Fruit fly (Drosophila melanogaster): Measurements from ENCODE around the gene CG32109.

Gene CG32109

DNA sequence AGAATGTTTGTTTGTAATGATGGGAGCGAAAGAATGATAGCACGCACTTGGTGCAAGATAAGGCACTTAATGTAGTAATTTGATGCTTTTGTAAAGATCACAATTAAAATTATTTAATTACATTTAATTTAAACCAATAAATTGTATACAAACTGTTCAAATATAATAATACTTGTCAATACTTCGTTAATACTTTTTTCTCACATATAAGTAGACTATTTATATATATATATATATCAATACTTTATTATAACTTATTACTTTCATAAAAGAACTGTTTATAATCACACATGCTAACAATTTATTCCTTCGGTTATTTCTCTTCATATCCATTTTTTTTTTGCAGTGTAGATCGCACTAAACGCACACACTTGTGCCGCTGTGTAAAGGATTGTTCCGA is 27.5 kb upstream of the CG32109 start (continued):
- TF ChIP-seq nmo (GFP tag; optimal IDR thresholded peaks at IDR 0.05) (peak; percentile 33), CG3995 (GFP tag; optimal IDR thresholded peaks at IDR 0.05) (no peak), CG7271 (tag; optimal IDR thresholded peaks at IDR 0.05) (no peak), unc-4 (GFP tag; IDR thresholded peaks at IDR 0.05; ENCODE audit: partially characterized antibody) (no peak), Ssrp (tag; optimal IDR thresholded peaks at IDR 0.05) (peak; percentile 16)

DNA sequence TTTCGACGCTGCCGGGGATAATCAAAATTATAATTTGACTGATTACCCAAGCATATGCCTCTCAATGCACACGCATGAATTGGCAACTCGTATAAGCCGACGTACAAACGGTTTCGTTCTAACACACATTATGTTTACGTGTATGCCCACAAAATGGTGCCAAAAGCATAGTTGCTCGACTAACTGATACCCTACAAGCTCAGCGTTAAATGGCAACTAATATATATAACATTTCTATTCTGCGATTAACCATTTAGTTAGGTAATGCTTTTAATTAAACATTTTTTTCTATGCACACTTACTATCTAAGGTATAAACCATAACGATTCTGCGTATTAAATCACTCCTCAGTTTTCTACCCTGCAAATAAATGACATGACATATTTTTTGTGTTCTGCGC is 24.4 kb upstream of the CG32109 start:
- TF ChIP-seq Atf3 (GFP tag; optimal IDR thresholded peaks at IDR 0.05) (no peak), HLHmδ (GFP tag; optimal IDR thresholded peaks at IDR 0.05) (no peak), ato (GFP tag; IDR thresholded peaks at IDR 0.05; ENCODE audit: partially characterized antibody) (peak; percentile 43; the same call in 1 of the 2 replicates), CG10462 (GFP tag; optimal IDR thresholded peaks at IDR 0.05) (no peak), row (GFP tag; IDR thresholded peaks at IDR 0.05) (peak; percentile 56; the same call in 2 of the 3 replicates), CG8281 (tag; optimal IDR thresholded peaks at IDR 0.05) (no peak), CG17385 (GFP tag; optimal IDR thresholded peaks at IDR 0.05) (no peak), otp (GFP tag; IDR thresholded peaks at IDR 0.05) (no peak), bsh (GFP tag; optimal IDR thresholded peaks at IDR 0.05) (peak in 1 of 2 experiments; percentile 1), CG17912 (GFP tag; optimal IDR thresholded peaks at IDR 0.05) (no peak), CG1603 (tag; optimal IDR thresholded peaks at IDR 0.05) (peak; percentile 35), Adf1 (GFP tag; IDR thresholded peaks at IDR 0.05) (no peak), gem (tag; optimal IDR thresholded peaks at IDR 0.05) (peak; percentile 20), en (GFP tag; optimal IDR thresholded peaks at IDR 0.05) (no peak), Scr (GFP tag; IDR thresholded peaks at IDR 0.05; ENCODE audit: partially characterized antibody) (0 out of 2 replicates have a peak, but pooled peaks have one; percentile 12), yki (optimal IDR thresholded peaks at IDR 0.05) (no peak), Dfd (GFP tag; optimal IDR thresholded peaks at IDR 0.05) (no peak), onecut (GFP tag; IDR thresholded peaks at IDR 0.05) (no peak), CG9609 (GFP tag; optimal IDR thresholded peaks at IDR 0.05) (no peak), usp (GFP tag; optimal IDR thresholded peaks at IDR 0.05) (no peak), tap (tag; optimal IDR thresholded peaks at IDR 0.05) (no peak), CG33557 (GFP tag; optimal IDR thresholded peaks at IDR 0.05) (no peak), H2.0 (GFP tag; IDR thresholded peaks at IDR 0.05) (no peak), CG7745 (tag; optimal IDR thresholded peaks at IDR 0.05) (no peak), CG14860 (GFP tag; IDR thresholded peaks at IDR 0.05; ENCODE audit: partially characterized antibody) (peak; percentile 64), CG10979 (tag; optimal IDR thresholded peaks at IDR 0.05) (peak; percentile 17), CG4730 (GFP tag; IDR thresholded peaks at IDR 0.05) (no peak), CG17328 (GFP tag; IDR thresholded peaks at IDR 0.05) (0 out of 2 replicates have a peak, but pooled peaks have one; percentile 24), slbo (GFP tag; IDR thresholded peaks at IDR 0.05) (no peak), Med (GFP tag) (peak; percentile 39), prd (optimal IDR thresholded peaks at IDR 0.05) (no peak), prd (GFP tag; IDR thresholded peaks at IDR 0.05) (0 out of 3 replicates have a peak, but pooled peaks have one; percentile 7), CG8089 (GFP tag; optimal IDR thresholded peaks at IDR 0.05) (no peak), CG2712 (tag; optimal IDR thresholded peaks at IDR 0.05) (peak; percentile 38), schlank (tag; optimal IDR thresholded peaks at IDR 0.05) (no peak), CG31388 (GFP tag; optimal IDR thresholded peaks at IDR 0.05) (no peak), CG31365 (tag; optimal IDR thresholded peaks at IDR 0.05) (no peak), Rfx (GFP tag; IDR thresholded peaks at IDR 0.05) (no peak), CG7963 (GFP tag; IDR thresholded peaks at IDR 0.05; ENCODE audit: partially characterized antibody) (peak; percentile 62; the same call in 2 of the 3 replicates), CG34224 (GFP tag; IDR thresholded peaks at IDR 0.05; ENCODE audit: partially characterized antibody) (0 out of 3 replicates have a peak, but pooled peaks have one; percentile 14), slp2 (GFP tag; optimal IDR thresholded peaks at IDR 0.05) (no peak), CG11247 (GFP tag; IDR thresholded peaks at IDR 0.05) (no peak), Oaz (GFP tag; IDR thresholded peaks at IDR 0.05) (no peak), zfh1 (GFP tag; IDR thresholded peaks at IDR 0.05) (0 out of 3 replicates have a peak, but pooled peaks have one; percentile 5), HLH4C (GFP tag; IDR thresholded peaks at IDR 0.05; ENCODE audit: partially characterized antibody) (peak; percentile 69)
